Fruit fly (Drosophila melanogaster) whole organism, embryonic: ENCODE data around the gene Rpn2.

Experiments used
- ATbp ChIP-seq: fragments of 200-800 bp; sonication (Bioruptor generic); optimal IDR thresholded peaks from 2 replicates; lab custom pipeline; 2017; ENCODE audit warnings: missing biosample characterization, mild to moderate bottlenecking, missing genetic modification characterization, missing genetic modification reagents
- Ada2b ChIP-seq: fragments of 200-800 bp; sonication (Bioruptor generic); IDR thresholded peaks from 2 replicates; pipeline ENCODE4 v1.3.6; 2022; ENCODE audit warnings: missing biosample characterization, missing genetic modification characterization
- Asciz ChIP-seq: fragments of 200-800 bp; sonication (Bioruptor generic); optimal IDR thresholded peaks from 2 replicates; lab custom pipeline; 2017; ENCODE audit warnings: missing biosample characterization, mild to moderate bottlenecking, missing genetic modification characterization, missing genetic modification reagents
- CG12659 ChIP-seq: fragments of 200-800 bp; sonication (Bioruptor generic); optimal IDR thresholded peaks from 3 replicates; lab custom pipeline; 2017; ENCODE audit warnings: mild to moderate bottlenecking, missing biosample characterization, missing genetic modification reagents, missing genetic modification characterization
- CG14965 ChIP-seq: fragments of 200-800 bp; sonication (Bioruptor generic); optimal IDR thresholded peaks from 2 replicates; lab custom pipeline; 2016; ENCODE audit warnings: missing biosample characterization, missing genetic modification characterization, borderline replicate concordance
- CG17186 ChIP-seq: fragments of 200-800 bp; sonication (Bioruptor generic); optimal IDR thresholded peaks from 3 replicates; lab custom pipeline; 2017; ENCODE audit warnings: missing biosample characterization, missing genetic modification reagents, missing genetic modification characterization
- CG18619 ChIP-seq: fragments of 200-800 bp; sonication (Bioruptor generic); optimal IDR thresholded peaks from 3 replicates; lab custom pipeline; 2017; ENCODE audit warnings: missing biosample characterization, mild to moderate bottlenecking, missing genetic modification characterization
- CG2116 ChIP-seq: fragments of 200-800 bp; sonication (Bioruptor generic); optimal IDR thresholded peaks from 3 replicates; lab custom pipeline; 2018; ENCODE audit warnings: missing biosample characterization, mild to moderate bottlenecking, missing genetic modification characterization
- CG2120 ChIP-seq: fragments of 200-800 bp; sonication (Bioruptor generic); optimal IDR thresholded peaks from 3 replicates; lab custom pipeline; 2016; ENCODE audit warnings: missing biosample characterization, missing genetic modification characterization
- CG2129 ChIP-seq: fragments of 200-800 bp; sonication (Bioruptor generic); IDR thresholded peaks from 2 replicates; pipeline ENCODE4 v1.3.6; 2022; ENCODE audit warnings: missing biosample characterization, missing genetic modification characterization; ENCODE audit not compliant: partially characterized antibody
- CG30431 ChIP-seq: fragments of 200-800 bp; sonication (Bioruptor generic); optimal IDR thresholded peaks from 2 replicates; lab custom pipeline; 2017; ENCODE audit warnings: missing biosample characterization, missing genetic modification characterization
- CG31224 ChIP-seq: fragments of 200-800 bp; sonication (Bioruptor generic); IDR thresholded peaks from 2 replicates; pipeline ENCODE4 v1.3.6; 2022; ENCODE audit warnings: missing biosample characterization, missing genetic modification characterization
- CG3407 ChIP-seq: fragments of 200-800 bp; sonication (Bioruptor generic); optimal IDR thresholded peaks from 2 replicates; lab custom pipeline; 2018; ENCODE audit warnings: missing biosample characterization, mild to moderate bottlenecking, missing genetic modification characterization
- CG4328 ChIP-seq: fragments of 200-800 bp; sonication (Bioruptor generic); optimal IDR thresholded peaks from 3 replicates; lab custom pipeline; 2017; ENCODE audit warnings: missing biosample characterization, missing genetic modification reagents, missing genetic modification characterization
- CG7928 ChIP-seq: fragments of 200-800 bp; sonication (Bioruptor generic); optimal IDR thresholded peaks from 2 replicates; lab custom pipeline; 2017; ENCODE audit warnings: missing biosample characterization, mild to moderate bottlenecking, missing genetic modification characterization
- CG9817 ChIP-seq: fragments of 200-800 bp; sonication (Bioruptor generic); optimal IDR thresholded peaks from 2 replicates; lab custom pipeline; 2018; ENCODE audit warnings: missing biosample characterization, mild to moderate bottlenecking, missing genetic modification characterization, moderate library complexity
- CG9876 ChIP-seq: fragments of 200-800 bp; sonication (Bioruptor generic); optimal IDR thresholded peaks from 2 replicates; lab custom pipeline; 2016; ENCODE audit warnings: missing biosample characterization, missing genetic modification characterization
- CHES-1-like ChIP-seq: fragments of 200-800 bp; sonication (Bioruptor generic); optimal IDR thresholded peaks from 2 replicates; lab custom pipeline; 2016; ENCODE audit warnings: missing biosample characterization, missing genetic modification characterization
- CkIIα-i1 ChIP-seq: fragments of 200-800 bp; sonication (Bioruptor generic); IDR thresholded peaks from 2 replicates; pipeline ENCODE4 v1.3.6; 2022; ENCODE audit warnings: missing biosample characterization, missing genetic modification characterization
- D19A ChIP-seq: fragments of 200-800 bp; optimal IDR thresholded peaks from 3 replicates; lab custom pipeline; 2019; ENCODE audit warnings: missing biosample characterization, mild to moderate bottlenecking, missing genetic modification characterization, moderate library complexity
- Dfd ChIP-seq, 2 experiments: fragments of >200 bp; optimal IDR thresholded peaks; 2 replicates each; lab custom pipeline; 2017; ENCODE audit warnings: missing biosample characterization in 2 of 2, missing genetic modification characterization in 2 of 2
- HLH3B ChIP-seq: fragments of 200-800 bp; sonication (Bioruptor generic); IDR thresholded peaks from 2 replicates; pipeline ENCODE4 v1.3.6; 2022; ENCODE audit warnings: missing biosample characterization, missing genetic modification characterization
- Mes4 ChIP-seq: fragments of 200-800 bp; sonication (Bioruptor generic); optimal IDR thresholded peaks from 2 replicates; lab custom pipeline; 2016; ENCODE audit warnings: missing biosample characterization, missing genetic modification characterization
- Oli ChIP-seq: fragments of 200-800 bp; sonication (Bioruptor generic); optimal IDR thresholded peaks from 2 replicates; lab custom pipeline; 2018; ENCODE audit warnings: missing biosample characterization, mild to moderate bottlenecking, missing genetic modification characterization, moderate library complexity
- Six4 ChIP-seq: fragments of 200-800 bp; sonication (Bioruptor generic); optimal IDR thresholded peaks from 2 replicates; lab custom pipeline; 2016; ENCODE audit warnings: missing biosample characterization, missing genetic modification characterization
- Taf1 ChIP-seq: fragments of 200-800 bp; sonication (Bioruptor generic); IDR thresholded peaks from 2 replicates; pipeline ENCODE4 v1.3.6; 2022; ENCODE audit warnings: missing biosample characterization, missing genetic modification characterization
- Xbp1 ChIP-seq: fragments of 200-800 bp; sonication (Bioruptor generic); optimal IDR thresholded peaks from 3 replicates; lab custom pipeline; 2016; ENCODE audit warnings: missing biosample characterization, mild to moderate bottlenecking, missing genetic modification characterization
- YL-1 ChIP-seq: fragments of 200-800 bp; sonication (Bioruptor generic); optimal IDR thresholded peaks from 3 replicates; lab custom pipeline; 2017; ENCODE audit warnings: missing biosample characterization, mild to moderate bottlenecking, missing genetic modification characterization
- bigmax ChIP-seq: fragments of 200-800 bp; sonication (Bioruptor generic); optimal IDR thresholded peaks from 2 replicates; lab custom pipeline; 2018; ENCODE audit warnings: missing biosample characterization, mild to moderate bottlenecking, missing genetic modification characterization
- bsh ChIP-seq, 2 experiments: fragments of 200-800 bp; sonication (Bioruptor generic); optimal IDR thresholded peaks; 2 replicates each; lab custom pipeline; 2017 to 2018; ENCODE audit warnings: mild to moderate bottlenecking in 2 of 2, missing biosample characterization in 2 of 2, missing genetic modification characterization in 2 of 2, moderate library complexity in 1 of 2
- caup ChIP-seq: fragments of 200-800 bp; sonication (Bioruptor generic); optimal IDR thresholded peaks from 3 replicates; lab custom pipeline; 2017; ENCODE audit warnings: missing biosample characterization, mild to moderate bottlenecking, missing genetic modification characterization, moderate library complexity; ENCODE audit not compliant: severe bottlenecking
- disco-r ChIP-seq: fragments of 200-800 bp; sonication (Bioruptor generic); optimal IDR thresholded peaks from 2 replicates; lab custom pipeline; 2016; ENCODE audit warnings: missing biosample characterization, missing genetic modification characterization
- dpn ChIP-seq, 2 experiments: fragments of 200-800 bp; sonication (Bioruptor generic); optimal IDR thresholded peaks; 3 replicates each; lab custom pipeline; 2016; ENCODE audit warnings: missing biosample characterization in 2 of 2, missing genetic modification characterization in 2 of 2
- exex ChIP-seq: fragments of 200-800 bp; sonication (Bioruptor generic); optimal IDR thresholded peaks from 4 replicates; lab custom pipeline; 2018; ENCODE audit warnings: missing biosample characterization, mild to moderate bottlenecking, missing genetic modification characterization, moderate library complexity
- gcm ChIP-seq: fragments of 200-800 bp; sonication (Bioruptor generic); optimal IDR thresholded peaks from 2 replicates; lab custom pipeline; 2019; ENCODE audit warnings: missing biosample characterization, mild to moderate bottlenecking, missing genetic modification characterization, moderate library complexity
- gfzf ChIP-seq: fragments of 200-800 bp; sonication (Bioruptor generic); optimal IDR thresholded peaks from 2 replicates; lab custom pipeline; 2016; ENCODE audit warnings: missing biosample characterization, mild to moderate bottlenecking, missing genetic modification characterization, moderate library complexity
- knrl ChIP-seq: fragments of 200-800 bp; sonication (Bioruptor generic); IDR thresholded peaks from 3 replicates; pipeline ENCODE4 v1.3.6; 2022; ENCODE audit warnings: missing biosample characterization, missing genetic modification characterization; ENCODE audit not compliant: partially characterized antibody
- lab ChIP-seq: fragments of 200-800 bp; sonication (Bioruptor generic); optimal IDR thresholded peaks from 3 replicates; lab custom pipeline; 2017; ENCODE audit warnings: missing biosample characterization, missing genetic modification characterization, mild to moderate bottlenecking, moderate library complexity, missing genetic modification reagents
- nerfin-1 ChIP-seq: fragments of 200-800 bp; sonication (Bioruptor generic); optimal IDR thresholded peaks from 3 replicates; lab custom pipeline; 2019; ENCODE audit warnings: missing biosample characterization, mild to moderate bottlenecking, missing genetic modification characterization, moderate library complexity
- pzg ChIP-seq: fragments of 200-800 bp; sonication (Bioruptor generic); optimal IDR thresholded peaks from 3 replicates; lab custom pipeline; 2018; ENCODE audit warnings: missing biosample characterization, mild to moderate bottlenecking, missing genetic modification characterization, moderate library complexity
- sd ChIP-seq: fragments of 200-800 bp; sonication (Bioruptor generic); optimal IDR thresholded peaks from 3 replicates; lab custom pipeline; 2018; ENCODE audit warnings: missing biosample characterization, mild to moderate bottlenecking, missing genetic modification characterization, moderate library complexity
- sug ChIP-seq: fragments of 200-800 bp; optimal IDR thresholded peaks from 2 replicates; lab custom pipeline; 2019; ENCODE audit warnings: missing biosample characterization, mild to moderate bottlenecking, missing genetic modification characterization, moderate library complexity
- tio ChIP-seq: fragments of 200-800 bp; sonication (Bioruptor generic); optimal IDR thresholded peaks from 2 replicates; lab custom pipeline; 2017; ENCODE audit warnings: missing biosample characterization, missing genetic modification characterization, inconsistent platforms
- twi ChIP-seq: fragments of 200-800 bp; optimal IDR thresholded peaks from 2 replicates; lab custom pipeline; 2019; ENCODE audit warnings: missing biosample characterization, mild to moderate bottlenecking, missing genetic modification characterization, moderate library complexity
- vfl ChIP-seq: fragments of 200-800 bp; sonication (Bioruptor generic); optimal IDR thresholded peaks from 2 replicates; lab custom pipeline; 2016; ENCODE audit warnings: missing biosample characterization, missing genetic modification characterization
- zfh2 ChIP-seq: fragments of 200-800 bp; sonication (Bioruptor generic); optimal IDR thresholded peaks from 2 replicates; lab custom pipeline; 2016; ENCODE audit warnings: missing biosample characterization, missing genetic modification characterization

Gene Rpn2

dm6 chr3R:29148072-29148471 lies 5.3 kb upstream of the Rpn2 start, which contains the start of the genes CG11882 and Pglym78 (continued):
- peak; percentile 52 for TF ChIP-seq Xbp1 (GFP tag; lab: Kevin White, UChicago)
- no peak for TF ChIP-seq tio (GFP tag; lab: Kevin White, UChicago)
- peak; percentile 9 for TF ChIP-seq gcm (GFP tag; lab: Kevin White, UChicago)
- TF ChIP-seq Ada2b: peak; percentile 50
- no peak for TF ChIP-seq CkIIα-i1 (GFP tag; lab: Robert Waterston, UW)
- TF ChIP-seq CG9876 (GFP tag; lab: Kevin White, UChicago): peak; percentile 43
- TF ChIP-seq CG17186 (GFP tag; lab: Kevin White, UChicago): peak; percentile 92
- no peak for TF ChIP-seq Taf1 (GFP tag; lab: Robert Waterston, UW)
- TF ChIP-seq Asciz (GFP tag; lab: Kevin White, UChicago): no peak
- peak; percentile 74 for TF ChIP-seq CG2116 (GFP tag; lab: Kevin White, UChicago)
- no peak for TF ChIP-seq CG3407 (GFP tag; lab: Kevin White, UChicago)
- peak; percentile 80 for TF ChIP-seq CHES-1-like (GFP tag; lab: Kevin White, UChicago)
- no peak for TF ChIP-seq disco-r (GFP tag; lab: Kevin White, UChicago)
- no peak for TF ChIP-seq CG14965 (GFP tag; lab: Kevin White, UChicago)
- TF ChIP-seq caup (GFP tag; lab: Kevin White, UChicago): peak; percentile 44
- no peak for TF ChIP-seq bsh (GFP tag; optimal IDR thresholded peaks at IDR 0.05; lab: Kevin White, UChicago)
- peak; percentile 4 for TF ChIP-seq bigmax (GFP tag; lab: Kevin White, UChicago)
- TF ChIP-seq vfl (GFP tag; lab: Kevin White, UChicago): peak; percentile 8
- no peak for TF ChIP-seq HLH3B (GFP tag; lab: Robert Waterston, UW)
- peak; percentile 94 for TF ChIP-seq YL-1 (GFP tag; lab: Kevin White, UChicago)
- peak; percentile 72 for TF ChIP-seq CG2120 (GFP tag; lab: Kevin White, UChicago)
- peak; percentile 55 to 58 for TF ChIP-seq dpn (GFP tag; optimal IDR thresholded peaks at IDR 0.05; lab: Kevin White, UChicago)
- peak; percentile 17 for TF ChIP-seq Six4 (GFP tag; lab: Kevin White, UChicago)
- peak; percentile 12 for TF ChIP-seq Mes4 (GFP tag; lab: Kevin White, UChicago)
- no peak for TF ChIP-seq CG30431 (GFP tag; lab: Kevin White, UChicago)
- peak; percentile 73 for TF ChIP-seq sug
- no peak for TF ChIP-seq Oli (tag; lab: Kevin White, UChicago)
- no peak for TF ChIP-seq ATbp (GFP tag; lab: Kevin White, UChicago)
- TF ChIP-seq twi: peak; percentile 28
- no peak for TF ChIP-seq Dfd (GFP tag; optimal IDR thresholded peaks at IDR 0.05; lab: Kevin White, UChicago)
- peak; percentile 28 for TF ChIP-seq nerfin-1 (tag; lab: Kevin White, UChicago)
- peak; percentile 1 for TF ChIP-seq CG18619
- no peak for TF ChIP-seq sd
- TF ChIP-seq gfzf (GFP tag; lab: Kevin White, UChicago): peak; percentile 89
- TF ChIP-seq zfh2 (GFP tag; lab: Kevin White, UChicago): peak; percentile 63
- no peak for TF ChIP-seq lab (GFP tag; lab: Kevin White, UChicago)
- TF ChIP-seq CG9817: peak; percentile 20
- TF ChIP-seq CG12659 (GFP tag; lab: Kevin White, UChicago): peak; percentile 89
- TF ChIP-seq knrl (GFP tag; lab: Robert Waterston, UW): peak; percentile 48; the same call in 1 of the 3 replicates
- peak; percentile 98 for TF ChIP-seq pzg (GFP tag; lab: Kevin White, UChicago)
- no peak for TF ChIP-seq D19A
- peak; percentile 60 for TF ChIP-seq exex (tag; lab: Kevin White, UChicago)
- peak; percentile 17 for TF ChIP-seq CG7928 (GFP tag; lab: Kevin White, UChicago)
- TF ChIP-seq CG2129 (GFP tag; lab: Robert Waterston, UW): 0 out of 2 replicates have a peak, but pooled peaks have one; percentile 15
- TF ChIP-seq CG31224 (GFP tag; lab: Robert Waterston, UW): no peak
- TF ChIP-seq CG4328 (GFP tag; lab: Kevin White, UChicago): no peak
- TF ChIP-seq, all 482 proteins: peak for 228
